Worm (Caenorhabditis elegans) whole organism, L4/young adult: ENCODE results near the gene fbxa-31.

Experiments
- W03F9.2 ChIP-seq: fragments of 150-350 bp; optimal IDR thresholded peaks from 2 replicates; lab custom pipeline; 2014; ENCODE audit warnings: missing biosample characterization, missing genetic modification characterization
- dao-5 ChIP-seq: sonication (generic microtip); optimal IDR thresholded peaks from 2 replicates; lab custom pipeline; 2016; ENCODE audit warnings: missing genotype, missing genetic modification characterization, moderate library complexity, missing compliant biosample characterization

- TF ChIP-seq dao-5 (tag; lab: Kevin White, UChicago): no peak
- no peak for TF ChIP-seq W03F9.2
Observed at ce11 chrIII:1279197-1279596, 8.0 kb upstream of the fbxa-31 start.
